Worm (Caenorhabditis elegans) whole organism, L4/young adult: ENCODE measurements around the gene ctsa-1.2.

ENCODE experiments used
- W03F9.2 ChIP-seq: fragments of 150-350 bp; optimal IDR thresholded peaks from 2 replicates; lab custom pipeline; 2014; ENCODE audit warnings: missing biosample characterization, missing genetic modification characterization
- dao-5 ChIP-seq: sonication (generic microtip); optimal IDR thresholded peaks from 2 replicates; lab custom pipeline; 2016; ENCODE audit warnings: missing genotype, missing genetic modification characterization, moderate library complexity, missing compliant biosample characterization
- him-1 ChIP-seq: sonication (generic microtip); optimal IDR thresholded peaks from 2 replicates; lab custom pipeline; 2016; ENCODE audit warnings: missing genotype, missing genetic modification reagents, missing genetic modification characterization, missing compliant biosample characterization

DNA sequence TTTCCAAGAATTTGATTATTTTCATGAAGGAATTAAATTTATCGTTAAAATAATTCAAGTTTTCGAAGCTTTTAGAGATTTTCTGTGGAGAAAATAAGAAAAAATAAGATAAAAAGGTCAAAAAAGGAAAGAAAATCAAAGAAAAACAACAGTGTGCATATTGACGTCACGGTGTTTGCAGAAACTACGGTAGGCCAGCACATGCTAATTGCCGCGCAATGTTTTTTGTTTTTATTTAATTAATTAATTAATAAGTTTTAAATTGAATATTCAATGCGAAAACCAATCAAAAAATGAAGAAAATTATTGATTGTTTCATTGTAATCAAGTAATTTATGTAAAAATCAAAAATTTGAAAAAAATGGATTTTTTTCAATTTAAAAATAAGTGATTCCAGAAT, 8.7 kb downstream of the ctsa-1.2 start:
- no peak for TF ChIP-seq him-1
- TF ChIP-seq dao-5 (tag; lab: Kevin White, UChicago): no peak
- TF ChIP-seq W03F9.2 (tag; lab: Kevin White, UChicago): no peak
